Fruit fly (Drosophila melanogaster) whole organism, pupa: ENCODE measurements around the gene if.
A peak's percentile ranks its signal among the peaks of the same experiment; 100 is the strongest.

Experiments
- CG10348 ChIP-seq: fragments of 200-800 bp; sonication (Bioruptor generic); IDR thresholded peaks from 2 replicates; pipeline ENCODE4 v1.3.6; 2022; ENCODE audit warnings: missing biosample characterization, missing genetic modification characterization
- CG12605 ChIP-seq: fragments of 200-800 bp; sonication (Bioruptor generic); IDR thresholded peaks from 2 replicates; pipeline ENCODE4 v1.3.6; 2022; ENCODE audit warnings: missing biosample characterization, missing genetic modification characterization
- CG13204 ChIP-seq: fragments of 200-800 bp; sonication (Bioruptor generic); optimal IDR thresholded peaks from 2 replicates; lab custom pipeline; 2018; ENCODE audit warnings: missing biosample characterization, mild to moderate bottlenecking, missing genetic modification characterization, moderate library complexity
- CG14655 ChIP-seq: fragments of 200-800 bp; sonication (Bioruptor generic); optimal IDR thresholded peaks from 3 replicates; lab custom pipeline; 2017; ENCODE audit warnings: mild to moderate bottlenecking, missing biosample characterization, missing genetic modification reagents, missing genetic modification characterization
- CG15710 ChIP-seq: fragments of 200-800 bp; sonication (Bioruptor generic); optimal IDR thresholded peaks from 2 replicates; lab custom pipeline; 2018; ENCODE audit warnings: missing biosample characterization, mild to moderate bottlenecking, missing genetic modification characterization, moderate library complexity
- CG17806 ChIP-seq: fragments of 200-800 bp; sonication (Bioruptor generic); optimal IDR thresholded peaks from 2 replicates; lab custom pipeline; 2018; ENCODE audit warnings: missing biosample characterization, mild to moderate bottlenecking, missing genetic modification characterization, moderate library complexity
- CG32121 ChIP-seq: fragments of 200-800 bp; sonication (Bioruptor generic); IDR thresholded peaks from 2 replicates; pipeline ENCODE4 v1.3.6; 2022; ENCODE audit warnings: missing biosample characterization, missing genetic modification characterization
- CG34367 ChIP-seq: fragments of 200-800 bp; sonication (Bioruptor generic); optimal IDR thresholded peaks from 2 replicates; lab custom pipeline; 2018; ENCODE audit warnings: missing biosample characterization, mild to moderate bottlenecking, missing genetic modification characterization
- CG4496 ChIP-seq: fragments of 200-800 bp; sonication (Bioruptor generic); IDR thresholded peaks from 3 replicates; pipeline ENCODE4 v1.3.6; 2022; ENCODE audit warnings: missing biosample characterization, missing genetic modification characterization
- CG8159 ChIP-seq: fragments of 200-800 bp; sonication (Bioruptor generic); optimal IDR thresholded peaks from 3 replicates; lab custom pipeline; 2018; ENCODE audit warnings: missing biosample characterization, mild to moderate bottlenecking, missing genetic modification characterization, moderate library complexity
- CG8301 ChIP-seq: fragments of 200-800 bp; sonication (Bioruptor generic); optimal IDR thresholded peaks from 2 replicates; lab custom pipeline; 2018; ENCODE audit warnings: missing biosample characterization, mild to moderate bottlenecking, missing genetic modification characterization
- CG9948 ChIP-seq: fragments of 200-800 bp; sonication (Bioruptor generic); optimal IDR thresholded peaks from 2 replicates; lab custom pipeline; 2018; ENCODE audit warnings: missing biosample characterization, mild to moderate bottlenecking, missing genetic modification characterization, moderate library complexity
- D1 ChIP-seq: fragments of 200-800 bp; sonication (Bioruptor generic); optimal IDR thresholded peaks from 2 replicates; lab custom pipeline; 2018; ENCODE audit warnings: missing biosample characterization, mild to moderate bottlenecking, missing genetic modification characterization, moderate library complexity
- EcR ChIP-seq: fragments of 200-800 bp; sonication (Bioruptor generic); optimal IDR thresholded peaks from 3 replicates; lab custom pipeline; 2019; ENCODE audit warnings: missing biosample characterization, missing genetic modification characterization, mild to moderate bottlenecking, moderate library complexity, missing genetic modification reagents
- Ets98B ChIP-seq: fragments of 200-800 bp; sonication (Bioruptor generic); IDR thresholded peaks from 2 replicates; pipeline ENCODE4 v1.3.6; 2022; ENCODE audit warnings: missing biosample characterization, missing genetic modification characterization
- Pif1A ChIP-seq: fragments of 200-800 bp; sonication (Bioruptor generic); optimal IDR thresholded peaks from 3 replicates; lab custom pipeline; 2016; ENCODE audit warnings: missing biosample characterization, missing genetic modification characterization
- Pif1B ChIP-seq: fragments of 200-800 bp; sonication (Bioruptor generic); optimal IDR thresholded peaks from 3 replicates; lab custom pipeline; 2016; ENCODE audit warnings: missing biosample characterization, missing genetic modification characterization
- Snoo ChIP-seq: fragments of 200-800 bp; sonication (Bioruptor generic); optimal IDR thresholded peaks from 3 replicates; lab custom pipeline; 2017; ENCODE audit warnings: missing biosample characterization, mild to moderate bottlenecking, missing genetic modification characterization, inconsistent platforms
- fd96Ca ChIP-seq: fragments of 200-800 bp; sonication (Bioruptor generic); IDR thresholded peaks from 3 replicates; pipeline ENCODE4 v1.3.6; 2022; ENCODE audit warnings: missing biosample characterization, missing genetic modification characterization
- gl ChIP-seq: fragments of 200-800 bp; sonication (Bioruptor generic); optimal IDR thresholded peaks from 2 replicates; lab custom pipeline; 2018; ENCODE audit warnings: missing biosample characterization, mild to moderate bottlenecking, missing genetic modification characterization
- rn ChIP-seq: fragments of 200-800 bp; sonication (Bioruptor generic); IDR thresholded peaks from 2 replicates; pipeline ENCODE4 v1.3.6; 2022; ENCODE audit warnings: missing biosample characterization, missing genetic modification characterization

The if gene

dm6 chrX:16764955-16765354 is 18.3 kb downstream of the if start:
- peak; percentile 24 for TF ChIP-seq CG8301
- TF ChIP-seq CG9948 (tag; lab: Kevin White, UChicago), result peak; percentile 28
- peak; percentile 42 for TF ChIP-seq CG17806
- TF ChIP-seq D1 (tag; lab: Kevin White, UChicago), result no peak
- TF ChIP-seq Pif1A (GFP tag; lab: Kevin White, UChicago), result peak; percentile 44
- TF ChIP-seq CG34367, result peak; percentile 16
- peak; percentile 52 for TF ChIP-seq Pif1B (GFP tag; lab: Kevin White, UChicago)
- peak; percentile 30 for TF ChIP-seq CG15710 (tag; lab: Kevin White, UChicago)
- peak; percentile 38 for TF ChIP-seq CG8159 (tag; lab: Kevin White, UChicago)
- TF ChIP-seq Snoo (tag; lab: Kevin White, UChicago), result no peak
- TF ChIP-seq CG4496 (GFP tag; lab: Robert Waterston, UW), result 0 out of 3 replicates have a peak, but pooled peaks have one; percentile 41
- TF ChIP-seq CG14655 (GFP tag; lab: Kevin White, UChicago), result peak; percentile 55
- TF ChIP-seq CG32121 (GFP tag; lab: Robert Waterston, UW), result no peak
- TF ChIP-seq, all 21 proteins: peak for 10

- TF ChIP-seq CG12605 (GFP tag; lab: Robert Waterston, UW) (no peak), gl (tag; lab: Kevin White, UChicago) (no peak), EcR (GFP tag; lab: Kevin White, UChicago) (no peak), Pif1A (GFP tag; lab: Kevin White, UChicago) (peak; percentile 63), CG13204 (no peak), rn (GFP tag; lab: Robert Waterston, UW) (peak; percentile 67), CG17806 (peak; percentile 43), CG8301 (peak; percentile 46), CG4496 (GFP tag; lab: Robert Waterston, UW) (peak; percentile 82), Pif1B (GFP tag; lab: Kevin White, UChicago) (peak; percentile 55), Ets98B (peak; percentile 51), fd96Ca (peak; percentile 81), Snoo (tag; lab: Kevin White, UChicago) (peak; percentile 61), CG14655 (GFP tag; lab: Kevin White, UChicago) (peak; percentile 54), CG10348 (no peak), D1 (tag; lab: Kevin White, UChicago) (no peak), CG32121 (GFP tag; lab: Robert Waterston, UW) (peak; percentile 48; the same call in 1 of the 2 replicates), CG15710 (tag; lab: Kevin White, UChicago) (peak; percentile 45), CG34367 (peak; percentile 30), CG9948 (tag; lab: Kevin White, UChicago) (peak; percentile 65), CG8159 (tag; lab: Kevin White, UChicago) (peak; percentile 56)
These were observed 21.7 kb downstream of the if start for dm6 chrX:16761531-16761930.

- TF ChIP-seq CG8159 (tag; lab: Kevin White, UChicago) (peak; percentile 18), CG15710 (tag; lab: Kevin White, UChicago) (no peak)
These were observed 22.7 kb downstream of the if start for dm6 chrX:16760542-16760941.

dm6 chrX:16757645-16758044 is 25.6 kb downstream of the if start:
- TF ChIP-seq CG10348, result no peak
- no peak for TF ChIP-seq EcR (GFP tag; lab: Kevin White, UChicago)
- no peak for TF ChIP-seq Pif1B (GFP tag; lab: Kevin White, UChicago)
- no peak for TF ChIP-seq CG15710 (tag; lab: Kevin White, UChicago)
- no peak for TF ChIP-seq D1 (tag; lab: Kevin White, UChicago)
- TF ChIP-seq CG13204, result no peak
- TF ChIP-seq CG34367, result no peak
- TF ChIP-seq CG8159 (tag; lab: Kevin White, UChicago), result no peak
- no peak for TF ChIP-seq Pif1A (GFP tag; lab: Kevin White, UChicago)
- no peak for TF ChIP-seq fd96Ca
- TF ChIP-seq gl (tag; lab: Kevin White, UChicago), result no peak
- TF ChIP-seq CG14655 (GFP tag; lab: Kevin White, UChicago), result no peak
- no peak for TF ChIP-seq Snoo (tag; lab: Kevin White, UChicago)
- no peak for TF ChIP-seq Ets98B
- no peak for TF ChIP-seq CG12605 (GFP tag; lab: Robert Waterston, UW)
- TF ChIP-seq CG17806, result no peak
- TF ChIP-seq rn (GFP tag; lab: Robert Waterston, UW), result no peak
- no peak for TF ChIP-seq CG32121 (GFP tag; lab: Robert Waterston, UW)

- TF ChIP-seq EcR (GFP tag; lab: Kevin White, UChicago), result no peak
- TF ChIP-seq D1 (tag; lab: Kevin White, UChicago), result no peak
- no peak for TF ChIP-seq CG34367
- no peak for TF ChIP-seq CG8159 (tag; lab: Kevin White, UChicago)
- no peak for TF ChIP-seq CG14655 (GFP tag; lab: Kevin White, UChicago)
- no peak for TF ChIP-seq CG12605 (GFP tag; lab: Robert Waterston, UW)
- TF ChIP-seq Ets98B, result no peak
- TF ChIP-seq fd96Ca, result no peak
- no peak for TF ChIP-seq CG13204
- TF ChIP-seq Pif1A (GFP tag; lab: Kevin White, UChicago), result no peak
- no peak for TF ChIP-seq CG4496 (GFP tag; lab: Robert Waterston, UW)
- no peak for TF ChIP-seq Pif1B (GFP tag; lab: Kevin White, UChicago)
- TF ChIP-seq CG15710 (tag; lab: Kevin White, UChicago), result no peak
- TF ChIP-seq gl (tag; lab: Kevin White, UChicago), result no peak
- no peak for TF ChIP-seq CG8301
- no peak for TF ChIP-seq CG10348
- TF ChIP-seq CG9948 (tag; lab: Kevin White, UChicago), result no peak
These were observed 30.2 kb downstream of the if start for dm6 chrX:16753066-16753465.

dm6 chrX:16751579-16752156 is 31.6 kb downstream of the if start, which contains the start of gene goe:
Gene goe (minus strand): TSS chrX:16751910.
- TF ChIP-seq CG8301 (no peak), CG8159 (tag; lab: Kevin White, UChicago) (no peak), CG15710 (tag; lab: Kevin White, UChicago) (peak; percentile 27), fd96Ca (peak; percentile 31; the same call in 1 of the 3 replicates), CG13204 (no peak), D1 (tag; lab: Kevin White, UChicago) (no peak), Pif1A (GFP tag; lab: Kevin White, UChicago) (no peak), CG17806 (no peak), Snoo (tag; lab: Kevin White, UChicago) (peak; percentile 63), CG14655 (GFP tag; lab: Kevin White, UChicago) (no peak), Ets98B (peak; percentile 23; the same call in 1 of the 2 replicates), CG10348 (no peak), CG4496 (GFP tag; lab: Robert Waterston, UW) (peak; percentile 80), Pif1B (GFP tag; lab: Kevin White, UChicago) (no peak), EcR (GFP tag; lab: Kevin White, UChicago) (no peak), CG34367 (peak; percentile 39), gl (tag; lab: Kevin White, UChicago) (no peak), CG9948 (tag; lab: Kevin White, UChicago) (no peak), CG12605 (GFP tag; lab: Robert Waterston, UW) (no peak)
